Worm (Caenorhabditis elegans) whole organism, early embryonic: ENCODE data around the gene jnk-1.

Source experiments
- B0310.2 ChIP-seq: sonication (generic microtip); optimal IDR thresholded peaks from 2 replicates; lab custom pipeline; 2016; ENCODE audit warnings: mild to moderate bottlenecking, missing genetic modification characterization, missing compliant biosample characterization
- F13C5.2 ChIP-seq: sonication (generic microtip); optimal IDR thresholded peaks from 2 replicates; lab custom pipeline; 2017; ENCODE audit warnings: mild to moderate bottlenecking, missing genetic modification characterization, inconsistent platforms, missing compliant biosample characterization
- aly-1 ChIP-seq: sonication (generic microtip); optimal IDR thresholded peaks from 2 replicates; lab custom pipeline; 2016; ENCODE audit warnings: missing genetic modification characterization, missing compliant biosample characterization
- ama-1 ChIP-seq: fragments of 150-350 bp; optimal IDR thresholded peaks from 2 replicates; lab custom pipeline; 2014
- ceh-13 ChIP-seq: fragments of 200-800 bp; sonication (Bioruptor generic); optimal IDR thresholded peaks from 2 replicates; lab custom pipeline; 2018; ENCODE audit warnings: mild to moderate bottlenecking, missing genetic modification characterization, missing compliant biosample characterization
- ceh-36 ChIP-seq: sonication (generic microtip); optimal IDR thresholded peaks from 2 replicates; lab custom pipeline; 2016; ENCODE audit warnings: missing genetic modification characterization, inconsistent platforms, missing compliant biosample characterization
- ets-7 ChIP-seq: sonication (generic microtip); optimal IDR thresholded peaks from 2 replicates; lab custom pipeline; 2016; ENCODE audit warnings: missing genotype, missing genetic modification characterization, missing compliant biosample characterization
- flt-1 ChIP-seq: fragments of 200-800 bp; sonication (Bioruptor generic); IDR thresholded peaks from 2 replicates; pipeline ENCODE4 v1.3.6; 2022; ENCODE audit warnings: missing genetic modification characterization, missing compliant biosample characterization
- hmbx-1 ChIP-seq: sonication (generic microtip); optimal IDR thresholded peaks from 2 replicates; lab custom pipeline; 2016; ENCODE audit warnings: mild to moderate bottlenecking, missing genetic modification characterization, missing compliant biosample characterization
- hmg-4 ChIP-seq: fragments of 200-800 bp; sonication (Bioruptor generic); optimal IDR thresholded peaks from 2 replicates; lab custom pipeline; 2018; ENCODE audit warnings: mild to moderate bottlenecking, missing genetic modification characterization, missing compliant biosample characterization
- hnd-1 ChIP-seq: sonication (generic microtip); optimal IDR thresholded peaks from 2 replicates; lab custom pipeline; 2016; ENCODE audit warnings: missing genetic modification characterization, missing compliant biosample characterization
- pes-1 ChIP-seq: fragments of 200-800 bp; sonication (Bioruptor generic); IDR thresholded peaks from 2 replicates; pipeline ENCODE4 v1.3.6; 2022; ENCODE audit warnings: missing genetic modification reagents, missing genetic modification characterization, missing compliant biosample characterization
- scrt-1 ChIP-seq: fragments of 200-800 bp; sonication (Bioruptor generic); IDR thresholded peaks from 2 replicates; pipeline ENCODE4 v1.3.6; 2022; ENCODE audit warnings: missing genetic modification characterization, missing compliant biosample characterization
- sea-1 ChIP-seq: fragments of 200-800 bp; sonication (Bioruptor generic); conservative IDR thresholded peaks from 2 replicates; pipeline ENCODE4 v1.3.6; 2022; ENCODE audit warnings: missing genetic modification characterization, missing compliant biosample characterization
- tbx-11 ChIP-seq: fragments of 200-800 bp; sonication (Bioruptor generic); IDR thresholded peaks from 2 replicates; pipeline ENCODE4 v1.3.6; 2022; ENCODE audit warnings: missing genetic modification characterization, missing compliant biosample characterization
- tbx-37 ChIP-seq: fragments of 200-800 bp; sonication (Bioruptor generic); conservative IDR thresholded peaks from 2 replicates; pipeline ENCODE4 v1.3.6; 2022; ENCODE audit warnings: missing genetic modification reagents, missing genetic modification characterization, missing compliant biosample characterization
- tra-4 ChIP-seq: sonication (generic microtip); optimal IDR thresholded peaks from 2 replicates; lab custom pipeline; 2017; ENCODE audit warnings: missing genetic modification characterization, missing compliant biosample characterization

jnk-1 gene

ce11 chrIV:6972427-6972826 is 15.0 kb downstream of the jnk-1 start, which contains the start of gene nhr-249:
Gene nhr-249, minus strand, starts transcription at chrIV:6972527.
- TF ChIP-seq hmg-4 (GFP tag; lab: Kevin White, UChicago) (no peak), flt-1 (GFP tag; lab: Robert Waterston, UW) (no peak), tbx-37 (no peak), pes-1 (no peak), tbx-11 (no peak)

ce11 chrIV:6974162-6974938 is 16.9 kb downstream of the jnk-1 start:
- TF ChIP-seq aly-1 (tag; lab: Kevin White, UChicago) (no peak), ets-7 (tag; lab: Kevin White, UChicago) (no peak), tbx-37 (no peak), ceh-13 (no peak), ceh-36 (tag; lab: Kevin White, UChicago) (no peak), ama-1 (lab: Kevin White, UChicago) (no peak), tbx-11 (no peak), F13C5.2 (tag; lab: Kevin White, UChicago) (no peak), scrt-1 (GFP tag; lab: Robert Waterston, UW) (no peak)

- TF ChIP-seq scrt-1 (GFP tag; lab: Robert Waterston, UW), result no peak
- no peak for TF ChIP-seq aly-1 (tag; lab: Kevin White, UChicago)
- TF ChIP-seq ets-7 (tag; lab: Kevin White, UChicago), result no peak
- no peak for TF ChIP-seq pes-1
- TF ChIP-seq tra-4 (tag; lab: Kevin White, UChicago), result no peak
- TF ChIP-seq hnd-1 (tag; lab: Kevin White, UChicago), result no peak
- TF ChIP-seq sea-1 (GFP tag; lab: Robert Waterston, UW), result no peak
- no peak for TF ChIP-seq flt-1 (GFP tag; lab: Robert Waterston, UW)
- no peak for TF ChIP-seq ceh-36 (tag; lab: Kevin White, UChicago)
- no peak for TF ChIP-seq F13C5.2 (tag; lab: Kevin White, UChicago)
- TF ChIP-seq B0310.2, result no peak
- TF ChIP-seq hmg-4 (GFP tag; lab: Kevin White, UChicago), result no peak
These were observed 19.7 kb downstream of the jnk-1 start, which contains the start of the genes pgl-1 and him-3 for ce11 chrIV:6977089-6977558. Gene pgl-1, minus strand, starts transcription at chrIV:6977318. Gene him-3, plus strand, starts transcription at chrIV:6977508.

- TF ChIP-seq ceh-36 (tag; lab: Kevin White, UChicago) (no peak), hmbx-1 (tag; lab: Kevin White, UChicago) (no peak), pes-1 (no peak), tra-4 (tag; lab: Kevin White, UChicago) (no peak), flt-1 (GFP tag; lab: Robert Waterston, UW) (no peak), B0310.2 (no peak), F13C5.2 (tag; lab: Kevin White, UChicago) (no peak), sea-1 (GFP tag; lab: Robert Waterston, UW) (no peak), tbx-11 (no peak), scrt-1 (GFP tag; lab: Robert Waterston, UW) (no peak), ama-1 (lab: Kevin White, UChicago) (no peak), hnd-1 (tag; lab: Kevin White, UChicago) (no peak), aly-1 (tag; lab: Kevin White, UChicago) (no peak), hmg-4 (GFP tag; lab: Kevin White, UChicago) (no peak), ceh-13 (no peak), tbx-37 (no peak), ets-7 (tag; lab: Kevin White, UChicago) (no peak)
These were observed 21.2 kb downstream of the jnk-1 start for ce11 chrIV:6978625-6979024.

- TF ChIP-seq ceh-36 (tag; lab: Kevin White, UChicago), result peak; percentile 3
- TF ChIP-seq sea-1 (GFP tag; lab: Robert Waterston, UW), result no peak
- TF ChIP-seq scrt-1 (GFP tag; lab: Robert Waterston, UW), result no peak
- TF ChIP-seq B0310.2, result no peak
These were observed 27.3 kb downstream of the jnk-1 start for ce11 chrIV:6984449-6985380.

- TF ChIP-seq ceh-13, result no peak
- TF ChIP-seq aly-1 (tag; lab: Kevin White, UChicago), result no peak
- TF ChIP-seq pes-1, result no peak
- TF ChIP-seq sea-1 (GFP tag; lab: Robert Waterston, UW), result no peak
- no peak for TF ChIP-seq F13C5.2 (tag; lab: Kevin White, UChicago)
- TF ChIP-seq ceh-36 (tag; lab: Kevin White, UChicago), result no peak
- no peak for TF ChIP-seq scrt-1 (GFP tag; lab: Robert Waterston, UW)
- no peak for TF ChIP-seq flt-1 (GFP tag; lab: Robert Waterston, UW)
- TF ChIP-seq B0310.2, result no peak
- no peak for TF ChIP-seq hmbx-1 (tag; lab: Kevin White, UChicago)
- TF ChIP-seq hmg-4 (GFP tag; lab: Kevin White, UChicago), result no peak
- no peak for TF ChIP-seq ets-7 (tag; lab: Kevin White, UChicago)
- no peak for TF ChIP-seq tbx-11
- TF ChIP-seq tbx-37, result no peak
These were observed 29.4 kb downstream of the jnk-1 start, which contains the start of gene prkl-1 for ce11 chrIV:6986835-6987234. Gene prkl-1, minus strand, starts transcription at chrIV:6986935.

- TF ChIP-seq ceh-13 (no peak), B0310.2 (no peak), F13C5.2 (tag; lab: Kevin White, UChicago) (no peak), hmbx-1 (tag; lab: Kevin White, UChicago) (no peak), tbx-11 (no peak), aly-1 (tag; lab: Kevin White, UChicago) (no peak), hnd-1 (tag; lab: Kevin White, UChicago) (no peak), hmg-4 (GFP tag; lab: Kevin White, UChicago) (no peak), ama-1 (lab: Kevin White, UChicago) (no peak), scrt-1 (GFP tag; lab: Robert Waterston, UW) (no peak), flt-1 (GFP tag; lab: Robert Waterston, UW) (no peak), pes-1 (no peak), tra-4 (tag; lab: Kevin White, UChicago) (no peak), ceh-36 (tag; lab: Kevin White, UChicago) (no peak), ets-7 (tag; lab: Kevin White, UChicago) (no peak), sea-1 (GFP tag; lab: Robert Waterston, UW) (no peak)
These were observed 33.6 kb downstream of the jnk-1 start for ce11 chrIV:6991070-6991469.
